Fruit fly (Drosophila melanogaster) whole organism, pupa: ENCODE measurements around the gene Rab8.

ENCODE experiments used
- CG12605 ChIP-seq: fragments of 200-800 bp; sonication (Bioruptor generic); IDR thresholded peaks from 2 replicates; pipeline ENCODE4 v1.3.6; 2022; ENCODE audit warnings: missing biosample characterization, missing genetic modification characterization
- CG13204 ChIP-seq: fragments of 200-800 bp; sonication (Bioruptor generic); optimal IDR thresholded peaks from 2 replicates; lab custom pipeline; 2018; ENCODE audit warnings: missing biosample characterization, mild to moderate bottlenecking, missing genetic modification characterization, moderate library complexity
- CG14655 ChIP-seq: fragments of 200-800 bp; sonication (Bioruptor generic); optimal IDR thresholded peaks from 3 replicates; lab custom pipeline; 2017; ENCODE audit warnings: mild to moderate bottlenecking, missing biosample characterization, missing genetic modification reagents, missing genetic modification characterization
- CG34367 ChIP-seq: fragments of 200-800 bp; sonication (Bioruptor generic); optimal IDR thresholded peaks from 2 replicates; lab custom pipeline; 2018; ENCODE audit warnings: missing biosample characterization, mild to moderate bottlenecking, missing genetic modification characterization
- Snoo ChIP-seq: fragments of 200-800 bp; sonication (Bioruptor generic); optimal IDR thresholded peaks from 3 replicates; lab custom pipeline; 2017; ENCODE audit warnings: missing biosample characterization, mild to moderate bottlenecking, missing genetic modification characterization, inconsistent platforms

dm6 chr3L:19845047-19845906 lies 25.6 kb downstream of the Rab8 start, which contains the start of gene Papss:
- no peak for TF ChIP-seq CG13204
- TF ChIP-seq CG14655: no peak
- no peak for TF ChIP-seq CG34367 (tag; lab: Kevin White, UChicago)
- TF ChIP-seq Snoo (tag; lab: Kevin White, UChicago): no peak
- TF ChIP-seq CG12605 (GFP tag; lab: Robert Waterston, UW): no peak
